Fruit fly (Drosophila melanogaster) whole organism, embryonic: ENCODE measurements around the gene Cpr65Au.

Experiments
- Awh ChIP-seq: fragments of 200-800 bp; sonication (Bioruptor generic); IDR thresholded peaks from 2 replicates; pipeline ENCODE4, ENCODE4 v1.3.6; 2022; ENCODE audit warnings: missing biosample characterization, missing genetic modification characterization
- CG11560 ChIP-seq: fragments of 200-800 bp; sonication (Bioruptor generic); IDR thresholded peaks from 3 replicates; pipeline ENCODE4 v1.3.6; 2022; ENCODE audit warnings: missing biosample characterization, missing genetic modification characterization
- CG12219 ChIP-seq: fragments of 200-800 bp; sonication (Bioruptor generic); optimal IDR thresholded peaks from 3 replicates; lab custom pipeline; 2018; ENCODE audit warnings: missing biosample characterization, mild to moderate bottlenecking, missing genetic modification characterization
- CG13123 ChIP-seq: fragments of 200-800 bp; sonication (Bioruptor generic); optimal IDR thresholded peaks from 2 replicates; lab custom pipeline; 2016; ENCODE audit warnings: missing biosample characterization, missing genetic modification characterization
- CG13296 ChIP-seq: fragments of 200-800 bp; sonication (Bioruptor generic); optimal IDR thresholded peaks from 3 replicates; lab custom pipeline; 2018; ENCODE audit warnings: missing biosample characterization, mild to moderate bottlenecking, missing genetic modification characterization
- CG13894 ChIP-seq: fragments of 200-800 bp; sonication (Bioruptor generic); optimal IDR thresholded peaks from 3 replicates; lab custom pipeline; 2018; ENCODE audit warnings: missing biosample characterization, mild to moderate bottlenecking, missing genetic modification characterization, moderate library complexity
- CG14710 ChIP-seq: fragments of 200-800 bp; sonication (Bioruptor generic); optimal IDR thresholded peaks from 3 replicates; lab custom pipeline; 2019; ENCODE audit warnings: missing biosample characterization, mild to moderate bottlenecking, missing genetic modification characterization, moderate library complexity
- CG16813 ChIP-seq: fragments of 200-800 bp; sonication (Bioruptor generic); IDR thresholded peaks from 3 replicates; pipeline ENCODE4 v1.3.6; 2022; ENCODE audit warnings: missing biosample characterization, missing genetic modification characterization; ENCODE audit not compliant: partially characterized antibody
- CG17568 ChIP-seq: fragments of 200-800 bp; sonication (Bioruptor generic); optimal IDR thresholded peaks from 2 replicates; lab custom pipeline; 2018; ENCODE audit warnings: missing biosample characterization, mild to moderate bottlenecking, missing genetic modification characterization, moderate library complexity
- CG2875 ChIP-seq: fragments of 200-800 bp; sonication (Bioruptor generic); optimal IDR thresholded peaks from 2 replicates; lab custom pipeline; 2017; ENCODE audit warnings: missing biosample characterization, mild to moderate bottlenecking, missing genetic modification characterization, missing genetic modification reagents
- CG30020 ChIP-seq: fragments of 200-800 bp; optimal IDR thresholded peaks from 2 replicates; lab custom pipeline; 2019; ENCODE audit warnings: missing biosample characterization, mild to moderate bottlenecking, missing genetic modification characterization, moderate library complexity
- CG30403 ChIP-seq: fragments of 200-800 bp; sonication (Bioruptor generic); optimal IDR thresholded peaks from 3 replicates; lab custom pipeline; 2016; ENCODE audit warnings: missing biosample characterization, missing genetic modification characterization
- CG30431 ChIP-seq: fragments of 200-800 bp; sonication (Bioruptor generic); optimal IDR thresholded peaks from 2 replicates; lab custom pipeline; 2017; ENCODE audit warnings: missing biosample characterization, missing genetic modification characterization
- CG31224 ChIP-seq: fragments of 200-800 bp; sonication (Bioruptor generic); IDR thresholded peaks from 2 replicates; pipeline ENCODE4 v1.3.6; 2022; ENCODE audit warnings: missing biosample characterization, missing genetic modification characterization
- CG32532 ChIP-seq: fragments of 200-800 bp; sonication (Bioruptor generic); IDR thresholded peaks from 2 replicates; pipeline ENCODE4 v1.3.6; 2022; ENCODE audit warnings: missing biosample characterization, missing genetic modification characterization
- CG4730 ChIP-seq: fragments of 200-800 bp; sonication (Bioruptor generic); IDR thresholded peaks from 2 replicates; pipeline ENCODE4 v1.3.6; 2022; ENCODE audit warnings: missing biosample characterization, missing genetic modification characterization
- CG4820 ChIP-seq: fragments of 200-800 bp; sonication (Bioruptor generic); optimal IDR thresholded peaks from 3 replicates; lab custom pipeline; 2016; ENCODE audit warnings: missing biosample characterization, missing genetic modification characterization
- CG5953 ChIP-seq: fragments of 200-800 bp; sonication (Bioruptor generic); IDR thresholded peaks from 2 replicates; pipeline ENCODE4 v1.3.6; 2022; ENCODE audit warnings: missing biosample characterization, missing genetic modification characterization
- CG6813 ChIP-seq: fragments of 200-800 bp; sonication (Bioruptor generic); optimal IDR thresholded peaks from 2 replicates; lab custom pipeline; 2017; ENCODE audit warnings: missing biosample characterization, missing genetic modification characterization, mild to moderate bottlenecking, moderate library complexity, missing genetic modification reagents
- CG7556 ChIP-seq: fragments of 200-800 bp; sonication (Bioruptor generic); optimal IDR thresholded peaks from 2 replicates; lab custom pipeline; 2017; ENCODE audit warnings: missing biosample characterization, mild to moderate bottlenecking, missing genetic modification characterization
- CG7987 ChIP-seq: fragments of 200-800 bp; sonication (Bioruptor generic); optimal IDR thresholded peaks from 2 replicates; lab custom pipeline; 2018; ENCODE audit warnings: missing biosample characterization, mild to moderate bottlenecking, missing genetic modification characterization, moderate library complexity
- CG8924 ChIP-seq: fragments of 200-800 bp; optimal IDR thresholded peaks from 3 replicates; lab custom pipeline; 2019; ENCODE audit warnings: missing biosample characterization, mild to moderate bottlenecking, missing genetic modification characterization, moderate library complexity
- CG9215 ChIP-seq: fragments of 200-800 bp; sonication (Bioruptor generic); IDR thresholded peaks from 2 replicates; pipeline ENCODE4 v1.3.6; 2022; ENCODE audit warnings: missing biosample characterization, missing genetic modification characterization
- Dad ChIP-seq: fragments of 200-800 bp; sonication (Bioruptor generic); optimal IDR thresholded peaks from 3 replicates; lab custom pipeline; 2016; ENCODE audit warnings: missing biosample characterization, missing genetic modification characterization
- Dref ChIP-seq: fragments of 200-800 bp; sonication (Bioruptor generic); IDR thresholded peaks from 2 replicates; pipeline ENCODE4 v1.3.6; 2022; ENCODE audit warnings: missing biosample characterization, missing genetic modification characterization
- ERR ChIP-seq: fragments of 200-800 bp; sonication (Bioruptor generic); optimal IDR thresholded peaks from 2 replicates; lab custom pipeline; 2016; ENCODE audit warnings: missing biosample characterization, missing genetic modification characterization
- Hand ChIP-seq: fragments of 200-800 bp; sonication (Bioruptor generic); optimal IDR thresholded peaks from 2 replicates; lab custom pipeline; 2017; ENCODE audit warnings: mild to moderate bottlenecking, missing biosample characterization, missing genetic modification reagents, missing genetic modification characterization
- Max ChIP-seq: fragments of 200-800 bp; sonication (Bioruptor generic); optimal IDR thresholded peaks from 2 replicates; lab custom pipeline; 2016; ENCODE audit warnings: missing biosample characterization, mild to moderate bottlenecking, missing genetic modification characterization
- Nf-YC ChIP-seq: fragments of 200-800 bp; optimal IDR thresholded peaks from 3 replicates; lab custom pipeline; 2019; ENCODE audit warnings: missing biosample characterization, mild to moderate bottlenecking, missing genetic modification characterization, moderate library complexity
- Pdp1 ChIP-seq, 2 experiments: fragments of 200-800 bp; sonication (Bioruptor generic); optimal IDR thresholded peaks; 3 replicates each; lab custom pipeline; 2016; ENCODE audit warnings: missing biosample characterization in 2 of 2, missing genetic modification characterization in 2 of 2, mild to moderate bottlenecking in 1 of 2, moderate library complexity in 1 of 2
- YL-1 ChIP-seq: fragments of 200-800 bp; sonication (Bioruptor generic); optimal IDR thresholded peaks from 3 replicates; lab custom pipeline; 2017; ENCODE audit warnings: missing biosample characterization, mild to moderate bottlenecking, missing genetic modification characterization
- ase ChIP-seq: fragments of 200-800 bp; sonication (Bioruptor generic); IDR thresholded peaks from 3 replicates; pipeline ENCODE4 v1.3.6; 2022; ENCODE audit warnings: missing biosample characterization, missing genetic modification characterization
- br ChIP-seq: fragments of >200 bp; optimal IDR thresholded peaks from 2 replicates; lab custom pipeline; 2017
- crc ChIP-seq: fragments of 200-800 bp; sonication (Bioruptor generic); optimal IDR thresholded peaks from 2 replicates; lab custom pipeline; 2016; ENCODE audit warnings: missing biosample characterization, missing genetic modification characterization
- fd96Cb ChIP-seq: fragments of 200-800 bp; sonication (Bioruptor generic); optimal IDR thresholded peaks from 2 replicates; lab custom pipeline; 2018; ENCODE audit warnings: missing biosample characterization, mild to moderate bottlenecking, missing genetic modification characterization, moderate library complexity
- hbn ChIP-seq: fragments of 200-800 bp; sonication (Bioruptor generic); IDR thresholded peaks from 2 replicates; pipeline ENCODE4 v1.3.6; 2022; ENCODE audit warnings: missing biosample characterization, missing genetic modification characterization; ENCODE audit not compliant: partially characterized antibody
- jigr1 ChIP-seq: fragments of 200-800 bp; sonication (Bioruptor generic); IDR thresholded peaks from 3 replicates; pipeline ENCODE4 v1.3.6; 2022; ENCODE audit warnings: missing biosample characterization, missing genetic modification characterization
- mirr ChIP-seq: fragments of 200-800 bp; sonication (Bioruptor generic); optimal IDR thresholded peaks from 3 replicates; lab custom pipeline; 2018; ENCODE audit warnings: missing biosample characterization, mild to moderate bottlenecking, missing genetic modification characterization
- org-1 ChIP-seq: fragments of 200-800 bp; sonication (Bioruptor generic); optimal IDR thresholded peaks from 2 replicates; lab custom pipeline; 2017; ENCODE audit warnings: missing biosample characterization, missing genetic modification characterization
- phol ChIP-seq: fragments of 200-800 bp; sonication (Bioruptor generic); optimal IDR thresholded peaks from 3 replicates; lab custom pipeline; 2018; ENCODE audit warnings: missing biosample characterization, mild to moderate bottlenecking, missing genetic modification characterization, moderate library complexity
- sc ChIP-seq, 3 experiments: fragments of >200 bp in 2 of 3; fragments of 200-800 bp in 1 of 3; sonication (Bioruptor generic) in 1 of 3; optimal IDR thresholded peaks; 2 replicates in 2 of 3; 3 replicates in 1 of 3; lab custom pipeline; 2017; ENCODE audit warnings: mild to moderate bottlenecking in 1 of 3, missing biosample characterization in 1 of 3, missing genetic modification characterization in 1 of 3, missing genetic modification reagents in 1 of 3
- sima ChIP-seq: fragments of 200-800 bp; sonication (Bioruptor generic); optimal IDR thresholded peaks from 2 replicates; lab custom pipeline; 2016; ENCODE audit warnings: missing biosample characterization, missing genetic modification characterization
- sna ChIP-seq: fragments of 200-800 bp; sonication (Bioruptor generic); IDR thresholded peaks from 2 replicates; pipeline ENCODE4 v1.3.6; 2022; ENCODE audit warnings: missing biosample characterization, missing genetic modification characterization; ENCODE audit not compliant: partially characterized antibody
- so ChIP-seq: fragments of 200-800 bp; sonication (Bioruptor generic); IDR thresholded peaks from 3 replicates; pipeline ENCODE4 v1.3.6; 2022; ENCODE audit warnings: missing biosample characterization, missing genetic modification characterization
- sqz ChIP-seq: fragments of 200-800 bp; sonication (Bioruptor generic); optimal IDR thresholded peaks from 3 replicates; lab custom pipeline; 2018; ENCODE audit warnings: missing biosample characterization, mild to moderate bottlenecking, missing genetic modification characterization
- tgo ChIP-seq: fragments of 200-800 bp; sonication (Bioruptor generic); IDR thresholded peaks from 3 replicates; pipeline ENCODE4 v1.3.6; 2022; ENCODE audit warnings: missing biosample characterization, missing genetic modification characterization
- tll ChIP-seq, 2 experiments: fragments of 200-800 bp in 1 of 2; fragments of >200 bp in 1 of 2; sonication (Bioruptor generic) in 1 of 2; optimal IDR thresholded peaks; 2 replicates each; lab custom pipeline; 2017 to 2019; ENCODE audit warnings: missing biosample characterization in 2 of 2, missing genetic modification characterization in 2 of 2, mild to moderate bottlenecking in 1 of 2, moderate library complexity in 1 of 2
- trem ChIP-seq: fragments of 200-800 bp; optimal IDR thresholded peaks from 3 replicates; lab custom pipeline; 2019; ENCODE audit warnings: missing biosample characterization, mild to moderate bottlenecking, missing genetic modification characterization, moderate library complexity

Cpr65Au gene

DNA sequence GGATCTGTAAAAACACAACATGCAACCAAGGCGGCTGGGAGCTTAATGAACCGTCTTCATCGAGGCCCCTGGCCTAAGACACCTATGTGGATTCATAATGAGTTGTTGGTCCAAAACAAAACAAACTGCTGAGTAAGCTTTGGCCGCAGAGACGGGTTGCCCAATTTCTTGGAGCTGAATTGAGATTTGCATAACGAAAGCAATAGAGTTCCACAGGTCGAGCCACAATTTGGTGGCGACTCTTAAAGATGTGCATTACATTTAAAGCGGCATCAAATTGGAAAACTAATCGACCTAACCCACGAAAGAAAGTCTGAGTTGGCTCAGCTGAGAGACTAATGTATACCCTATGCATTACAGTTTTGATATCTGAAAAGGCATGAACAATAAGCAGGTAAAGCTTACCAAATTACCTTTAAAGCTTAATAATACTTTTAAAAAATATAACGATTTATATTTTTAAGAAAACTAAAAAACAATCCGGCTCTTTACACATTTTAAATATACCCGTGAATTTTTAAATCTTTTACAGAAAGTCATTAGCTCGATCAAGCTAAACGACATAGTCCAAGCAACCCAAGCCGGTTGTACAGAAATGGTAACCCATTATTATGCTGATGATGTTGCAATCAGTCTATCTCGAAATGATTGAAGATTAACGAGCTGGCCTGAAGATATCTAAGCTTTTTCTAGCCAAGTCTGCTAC, 25.6 kb upstream of the Cpr65Au start, which contains the start of gene CG13297 (continued):
- TF ChIP-seq CG13123 (GFP tag; lab: Kevin White, UChicago) (no peak), CG13894 (no peak), Pdp1 (GFP tag; optimal IDR thresholded peaks at IDR 0.05; lab: Kevin White, UChicago) (peak in 1 of 2 experiments; percentile 2), hbn (no peak), CG4820 (peak; percentile 32), CG17568 (GFP tag; lab: Kevin White, UChicago) (no peak), sqz (GFP tag; lab: Kevin White, UChicago) (peak; percentile 35), org-1 (GFP tag; lab: Kevin White, UChicago) (peak; percentile 37), br (no peak), Max (GFP tag; lab: Kevin White, UChicago) (peak; percentile 19), Dad (no peak), crc (GFP tag; lab: Kevin White, UChicago) (no peak), phol (tag; lab: Kevin White, UChicago) (peak; percentile 75), ERR (GFP tag; lab: Kevin White, UChicago) (no peak), ase (peak; percentile 54; the same call in 1 of the 3 replicates), Awh (GFP tag; lab: Robert Waterston, UW) (0 out of 2 replicates have a peak, but pooled peaks have one; percentile 40), so (GFP tag; lab: Robert Waterston, UW) (no peak), CG30403 (GFP tag; lab: Kevin White, UChicago) (peak; percentile 56), sc (optimal IDR thresholded peaks at IDR 0.05; lab: Kevin White, UChicago) (no peak), sc (GFP tag; optimal IDR thresholded peaks at IDR 0.05; lab: Kevin White, UChicago) (no peak), CG14710 (tag; lab: Kevin White, UChicago) (peak; percentile 8), CG30431 (GFP tag; lab: Kevin White, UChicago) (no peak), Hand (GFP tag; lab: Kevin White, UChicago) (no peak), CG13296 (peak; percentile 85), sima (GFP tag; lab: Kevin White, UChicago) (no peak), CG5953 (GFP tag; lab: Robert Waterston, UW) (no peak), CG12219 (GFP tag; lab: Kevin White, UChicago) (peak; percentile 31), CG11560 (tag; lab: Robert Waterston, UW) (no peak), CG7987 (GFP tag; lab: Kevin White, UChicago) (no peak), CG6813 (GFP tag; lab: Kevin White, UChicago) (peak; percentile 17), Nf-YC (no peak), CG2875 (GFP tag; lab: Kevin White, UChicago) (no peak), fd96Cb (tag; lab: Kevin White, UChicago) (peak; percentile 71), CG32532 (GFP tag; lab: Robert Waterston, UW) (no peak), tgo (GFP tag; lab: Robert Waterston, UW) (peak; percentile 60; the same call in 2 of the 3 replicates), tll (GFP tag; optimal IDR thresholded peaks at IDR 0.05; lab: Kevin White, UChicago) (no peak), YL-1 (GFP tag; lab: Kevin White, UChicago) (no peak), CG8924 (tag; lab: Kevin White, UChicago) (peak; percentile 66), jigr1 (GFP tag; lab: Robert Waterston, UW) (peak; percentile 45; the same call in 1 of the 3 replicates), mirr (GFP tag; lab: Kevin White, UChicago) (no peak), CG16813 (no peak), CG7556 (peak; percentile 55), CG30020 (no peak), CG9215 (GFP tag; lab: Robert Waterston, UW) (0 out of 2 replicates have a peak, but pooled peaks have one; percentile 8), CG31224 (GFP tag; lab: Robert Waterston, UW) (no peak), CG4730 (GFP tag; lab: Robert Waterston, UW) (peak; percentile 40; the same call in 1 of the 2 replicates), sna (no peak), Dref (GFP tag; lab: Robert Waterston, UW) (no peak), trem (tag; lab: Kevin White, UChicago) (peak; percentile 33)
